Fruit fly (Drosophila melanogaster) Kc167 (cell line): ENCODE data around the gene Smg5.

ENCODE experiments used
- Myc ChIP-seq: fragments of >200 bp; optimal IDR thresholded peaks from 2 replicates; lab custom pipeline; 2017; ENCODE audit warnings: missing external identifiers
- Sin3A ChIP-seq: fragments of >200 bp; optimal IDR thresholded peaks from 2 replicates; lab custom pipeline; 2018; ENCODE audit warnings: missing external identifiers
- h ChIP-seq: fragments of >200 bp; optimal IDR thresholded peaks from 3 replicates; lab custom pipeline; 2018; ENCODE audit warnings: missing external identifiers
- insv ChIP-seq: fragments of >200 bp; optimal IDR thresholded peaks from 3 replicates; lab custom pipeline; 2018; ENCODE audit warnings: missing external identifiers
- psq ChIP-seq: fragments of >200 bp; optimal IDR thresholded peaks from 2 replicates; lab custom pipeline; 2017; ENCODE audit warnings: missing external identifiers
- ttk ChIP-seq: sonication (Bioruptor generic); optimal IDR thresholded peaks from 2 replicates; lab custom pipeline; 2017; ENCODE audit warnings: missing external identifiers

Smg5 gene

dm6 chr2L:13881939-13882338 lies 22.5 kb downstream of the Smg5 start:
- no peak for TF ChIP-seq h (lab: Kevin White, UChicago)
- TF ChIP-seq Sin3A (lab: Kevin White, UChicago) = no peak
- TF ChIP-seq psq = no peak

dm6 chr2L:13881387-13881902 lies 23.0 kb downstream of the Smg5 start:
- TF ChIP-seq psq (no peak), Myc (lab: Kevin White, UChicago) (no peak), Sin3A (lab: Kevin White, UChicago) (no peak), ttk (lab: Kevin White, UChicago) (no peak), insv (lab: Kevin White, UChicago) (no peak), h (lab: Kevin White, UChicago) (no peak)

- TF ChIP-seq Sin3A (lab: Kevin White, UChicago) = no peak
- TF ChIP-seq Myc (lab: Kevin White, UChicago) = no peak
- TF ChIP-seq psq = no peak
- TF ChIP-seq insv (lab: Kevin White, UChicago) = no peak
Measured at dm6 chr2L:13878801-13879200, 25.7 kb downstream of the Smg5 start.

dm6 chr2L:13877934-13878580 lies 26.4 kb downstream of the Smg5 start:
- no peak for TF ChIP-seq h (lab: Kevin White, UChicago)
- TF ChIP-seq ttk (lab: Kevin White, UChicago) = no peak
- no peak for TF ChIP-seq Myc (lab: Kevin White, UChicago)
- TF ChIP-seq psq = no peak
- no peak for TF ChIP-seq insv (lab: Kevin White, UChicago)
- TF ChIP-seq Sin3A (lab: Kevin White, UChicago) = no peak

- TF ChIP-seq insv (lab: Kevin White, UChicago) (no peak), h (lab: Kevin White, UChicago) (no peak), Myc (lab: Kevin White, UChicago) (no peak), ttk (lab: Kevin White, UChicago) (no peak), Sin3A (lab: Kevin White, UChicago) (no peak), psq (no peak)
Measured at dm6 chr2L:13876698-13877097, 27.8 kb downstream of the Smg5 start.

dm6 chr2L:13873147-13873546 lies 31.3 kb downstream of the Smg5 start:
- TF ChIP-seq ttk (lab: Kevin White, UChicago) (no peak), insv (lab: Kevin White, UChicago) (no peak), Myc (lab: Kevin White, UChicago) (no peak), Sin3A (lab: Kevin White, UChicago) (no peak), h (lab: Kevin White, UChicago) (no peak), psq (no peak)

- TF ChIP-seq Sin3A (lab: Kevin White, UChicago) = no peak
- no peak for TF ChIP-seq ttk (lab: Kevin White, UChicago)
- no peak for TF ChIP-seq insv (lab: Kevin White, UChicago)
- TF ChIP-seq Myc (lab: Kevin White, UChicago) = no peak
- TF ChIP-seq psq = no peak
- TF ChIP-seq h (lab: Kevin White, UChicago) = no peak
Measured at dm6 chr2L:13869400-13869799, 35.1 kb downstream of the Smg5 start.

- TF ChIP-seq Sin3A (lab: Kevin White, UChicago) (no peak), ttk (lab: Kevin White, UChicago) (no peak), h (lab: Kevin White, UChicago) (no peak), insv (lab: Kevin White, UChicago) (no peak), psq (no peak), Myc (lab: Kevin White, UChicago) (no peak)
Measured at dm6 chr2L:13867653-13868052, 36.8 kb downstream of the Smg5 start.

dm6 chr2L:13851098-13851497 lies 53.4 kb downstream of the Smg5 start:
- no peak for TF ChIP-seq insv (lab: Kevin White, UChicago)
- TF ChIP-seq psq = no peak
- TF ChIP-seq ttk (lab: Kevin White, UChicago) = no peak
- no peak for TF ChIP-seq h (lab: Kevin White, UChicago)
- TF ChIP-seq Myc (lab: Kevin White, UChicago) = no peak
- no peak for TF ChIP-seq Sin3A (lab: Kevin White, UChicago)

dm6 chr2L:13849125-13849524 lies 55.3 kb downstream of the Smg5 start, which contains the start of gene CG7968:
TSS of gene CG7968 (plus strand) at chr2L:13849400.
- TF ChIP-seq psq (no peak), ttk (lab: Kevin White, UChicago) (no peak), Sin3A (lab: Kevin White, UChicago) (no peak), insv (lab: Kevin White, UChicago) (no peak), Myc (lab: Kevin White, UChicago) (no peak), h (lab: Kevin White, UChicago) (no peak)
